Fruit fly (Drosophila melanogaster) ovary, adult (tissue): Measurements from ENCODE around the gene mtSSB.
A peak's percentile ranks its signal among the peaks of the same experiment; 100 is the strongest.

ENCODE experiments used
- CG17801 ChIP-seq: fragments of 200-800 bp; optimal IDR thresholded peaks from 2 replicates; lab custom pipeline; 2019; ENCODE audit warnings: missing biosample characterization, mild to moderate bottlenecking, missing genetic modification characterization, moderate library complexity; ENCODE audit not compliant: partially characterized antibody

Gene mtSSB

DNA sequence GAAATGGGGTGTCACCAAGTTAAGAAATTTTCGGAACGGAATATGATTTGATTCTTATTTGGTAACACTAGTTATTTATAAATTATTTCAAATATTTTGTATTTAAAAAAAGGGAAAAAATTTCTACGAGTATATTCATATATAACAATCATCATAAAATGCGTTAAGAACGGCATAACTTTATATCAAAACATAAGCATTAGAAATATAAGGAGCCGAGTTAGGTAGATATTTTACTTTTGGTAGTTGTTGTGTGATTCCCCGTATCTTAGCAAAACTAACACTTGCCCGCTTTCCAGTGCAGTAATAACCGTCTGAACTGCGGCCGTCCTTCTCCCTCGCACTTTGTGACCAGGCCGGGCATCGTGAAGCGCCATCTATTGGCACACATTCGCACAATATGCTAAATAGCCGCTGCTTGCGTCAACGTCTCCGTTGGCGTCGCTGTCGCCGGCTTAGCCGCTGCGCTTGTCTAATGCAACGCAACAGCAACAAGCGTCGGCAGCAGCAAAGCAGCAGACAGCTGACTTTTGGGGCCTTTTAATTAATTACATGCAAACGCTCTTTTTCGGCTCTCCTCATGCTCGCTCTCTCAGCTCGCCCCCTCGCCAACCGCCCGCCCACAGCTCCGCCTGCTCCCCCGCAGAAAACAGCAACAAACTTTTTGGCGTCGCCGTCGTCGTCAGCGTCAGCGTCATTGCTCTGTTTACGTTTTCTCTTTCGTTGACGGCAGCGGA is 39.4 kb upstream of the mtSSB start:
- TF ChIP-seq CG17801 (GFP tag; lab: Kevin White, UChicago) = no peak

DNA sequence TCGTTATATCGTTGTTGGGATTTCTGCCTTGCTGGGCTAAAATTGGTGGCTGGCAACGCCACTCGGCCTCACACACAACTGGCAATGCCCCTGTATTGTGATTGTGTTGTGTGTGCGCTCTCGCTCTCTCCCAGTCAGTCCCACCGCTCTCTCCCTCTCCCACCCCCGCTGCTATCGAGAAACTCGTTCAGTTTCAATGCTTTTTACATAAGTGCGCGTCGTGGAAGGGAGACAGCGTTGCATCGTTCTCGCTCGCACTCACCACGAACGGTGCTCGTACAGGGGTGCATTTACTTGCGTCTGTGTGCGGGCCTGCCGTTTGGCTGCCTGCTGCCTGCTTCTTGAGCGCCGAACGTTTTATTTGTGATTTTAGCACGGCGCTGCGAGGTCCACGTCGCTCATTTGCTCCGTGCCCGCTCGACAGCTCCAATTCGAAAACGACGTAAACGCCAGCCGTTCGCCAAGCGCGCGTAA is 37.4 kb upstream of the mtSSB start:
- TF ChIP-seq CG17801 (GFP tag; lab: Kevin White, UChicago) = peak; percentile 86

DNA sequence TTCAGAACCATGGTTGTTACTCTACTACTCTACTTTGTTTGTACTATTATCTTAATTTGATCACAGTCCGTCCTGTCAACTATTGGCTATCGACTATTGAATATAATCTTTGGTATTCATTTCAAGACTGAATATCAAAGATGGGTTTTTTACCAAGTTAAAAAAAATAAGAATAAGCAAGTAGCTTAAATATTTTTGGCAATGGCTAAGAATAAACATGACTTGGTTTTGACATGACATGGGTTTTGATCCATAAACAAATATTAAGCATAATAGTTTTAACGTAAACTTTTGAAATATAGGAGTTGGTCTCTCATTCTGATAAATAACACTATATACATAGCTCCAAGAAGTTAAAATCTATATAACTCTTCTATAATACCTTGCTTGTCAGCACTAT is 36.8 kb upstream of the mtSSB start:
- no peak for TF ChIP-seq CG17801 (GFP tag; lab: Kevin White, UChicago)

DNA sequence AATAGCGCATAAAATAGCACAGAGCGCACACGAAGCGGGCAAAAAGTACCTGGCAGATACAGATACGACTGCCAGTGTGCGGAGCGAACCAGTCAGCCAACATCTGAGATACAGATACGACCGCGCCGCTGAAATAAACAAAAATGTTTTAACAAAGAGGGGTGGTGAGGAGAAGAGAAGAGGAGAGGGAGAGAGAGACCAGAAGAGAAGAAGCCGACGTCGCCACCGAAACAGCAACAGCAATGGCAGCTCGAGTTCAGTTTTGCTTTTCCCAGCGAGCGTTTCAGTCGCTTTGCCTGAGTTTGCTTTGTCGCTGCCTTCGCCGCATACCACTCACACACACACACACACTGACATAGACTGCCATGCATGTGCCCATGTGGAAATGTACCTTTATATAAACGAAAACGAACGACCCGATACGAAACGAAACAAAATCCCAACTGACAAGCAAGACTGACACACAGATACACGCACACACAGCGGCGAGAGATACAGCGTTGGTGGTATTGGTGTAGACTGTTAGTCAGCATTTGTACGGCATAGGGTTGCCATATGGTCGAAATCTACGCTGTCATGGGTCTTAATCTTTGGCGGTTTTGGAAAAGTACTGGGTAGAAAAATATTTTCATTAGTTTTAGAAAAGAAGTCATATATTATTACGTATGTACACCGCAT is 36.2 kb upstream of the mtSSB start:
- peak; percentile 16 for TF ChIP-seq CG17801 (GFP tag; lab: Kevin White, UChicago)

DNA sequence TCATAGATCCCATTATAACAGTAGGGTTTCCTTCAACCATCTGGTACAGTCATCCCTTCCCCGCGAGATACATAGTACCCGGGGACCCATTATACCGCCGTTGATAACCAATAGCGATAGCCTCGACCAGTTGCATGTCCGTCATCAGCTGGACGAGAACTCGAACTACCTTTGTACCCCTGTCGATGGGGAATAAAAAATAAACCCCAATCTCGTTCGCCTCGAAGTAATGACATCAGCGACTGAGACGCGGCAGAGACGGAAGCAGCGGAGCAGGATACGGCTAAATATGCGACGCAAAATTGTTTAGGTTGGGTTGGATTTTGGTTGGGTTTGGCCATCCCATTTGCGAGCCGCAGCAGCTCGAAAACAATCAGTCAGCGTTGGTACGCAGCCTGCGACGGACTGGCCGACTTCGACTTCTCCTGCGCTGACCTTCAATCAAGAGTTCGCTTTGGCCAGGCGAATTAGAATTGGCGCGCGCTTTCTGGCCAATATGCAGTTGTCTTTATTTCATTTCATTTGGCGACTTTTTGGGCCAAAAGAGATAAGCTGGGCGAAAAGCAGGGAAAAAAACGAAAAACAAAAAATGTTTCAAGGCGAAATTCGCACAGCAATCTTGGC is 35.5 kb upstream of the mtSSB start:
- no peak for TF ChIP-seq CG17801 (GFP tag; lab: Kevin White, UChicago)

DNA sequence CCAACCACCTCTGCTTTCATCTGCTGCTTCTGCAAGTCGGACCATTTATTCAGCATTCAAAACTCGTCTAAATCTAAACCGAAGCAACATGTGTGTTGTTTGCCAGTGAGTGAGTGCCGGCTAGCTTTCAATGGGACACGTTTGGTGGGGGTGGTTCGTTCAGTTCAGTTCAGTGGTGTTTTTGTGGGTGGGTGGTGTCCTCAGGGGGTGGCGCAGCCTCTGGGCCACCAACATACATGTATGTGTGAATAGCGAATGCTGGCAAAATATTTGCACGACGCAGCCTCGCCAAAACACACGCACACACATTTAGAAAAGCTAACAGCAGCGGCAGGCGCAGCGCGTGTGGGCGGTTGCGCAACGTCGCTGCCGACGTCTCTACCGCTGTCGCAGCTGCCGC is 34.3 kb upstream of the mtSSB start:
- no peak for TF ChIP-seq CG17801 (GFP tag; lab: Kevin White, UChicago)

DNA sequence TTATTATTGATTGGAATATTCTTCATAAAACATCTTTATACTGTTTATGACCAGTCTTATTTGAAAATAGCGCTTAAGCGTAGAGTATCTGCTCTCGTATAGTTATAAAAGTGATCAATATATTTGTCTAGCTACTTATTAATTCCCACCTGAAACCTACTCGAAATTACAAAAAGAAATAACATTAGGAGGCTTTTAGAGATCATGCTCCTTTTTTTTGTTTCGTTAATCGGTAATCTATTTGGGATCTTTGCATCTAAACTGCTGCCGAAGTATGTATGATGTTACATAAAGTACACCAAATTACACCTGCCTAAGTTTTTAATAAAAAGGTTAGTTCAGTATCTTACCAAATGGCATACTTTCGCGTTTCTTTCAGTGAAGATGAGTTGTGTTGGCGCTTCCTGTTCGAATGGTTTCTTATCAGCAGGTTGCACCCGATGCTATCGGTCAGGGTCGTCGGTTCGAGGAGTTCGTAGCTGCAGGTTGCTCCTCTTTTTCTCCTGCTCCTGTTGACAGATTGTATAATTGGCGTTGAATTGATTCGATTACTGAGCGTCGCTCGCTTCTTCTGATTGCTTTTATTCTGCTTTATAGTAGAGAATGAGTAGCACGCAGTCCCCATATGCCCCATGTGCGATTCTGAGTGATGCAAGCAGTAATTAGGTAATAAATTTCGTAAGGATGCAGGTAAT is 33.1 kb upstream of the mtSSB start:
- TF ChIP-seq CG17801 (GFP tag; lab: Kevin White, UChicago) = no peak

DNA sequence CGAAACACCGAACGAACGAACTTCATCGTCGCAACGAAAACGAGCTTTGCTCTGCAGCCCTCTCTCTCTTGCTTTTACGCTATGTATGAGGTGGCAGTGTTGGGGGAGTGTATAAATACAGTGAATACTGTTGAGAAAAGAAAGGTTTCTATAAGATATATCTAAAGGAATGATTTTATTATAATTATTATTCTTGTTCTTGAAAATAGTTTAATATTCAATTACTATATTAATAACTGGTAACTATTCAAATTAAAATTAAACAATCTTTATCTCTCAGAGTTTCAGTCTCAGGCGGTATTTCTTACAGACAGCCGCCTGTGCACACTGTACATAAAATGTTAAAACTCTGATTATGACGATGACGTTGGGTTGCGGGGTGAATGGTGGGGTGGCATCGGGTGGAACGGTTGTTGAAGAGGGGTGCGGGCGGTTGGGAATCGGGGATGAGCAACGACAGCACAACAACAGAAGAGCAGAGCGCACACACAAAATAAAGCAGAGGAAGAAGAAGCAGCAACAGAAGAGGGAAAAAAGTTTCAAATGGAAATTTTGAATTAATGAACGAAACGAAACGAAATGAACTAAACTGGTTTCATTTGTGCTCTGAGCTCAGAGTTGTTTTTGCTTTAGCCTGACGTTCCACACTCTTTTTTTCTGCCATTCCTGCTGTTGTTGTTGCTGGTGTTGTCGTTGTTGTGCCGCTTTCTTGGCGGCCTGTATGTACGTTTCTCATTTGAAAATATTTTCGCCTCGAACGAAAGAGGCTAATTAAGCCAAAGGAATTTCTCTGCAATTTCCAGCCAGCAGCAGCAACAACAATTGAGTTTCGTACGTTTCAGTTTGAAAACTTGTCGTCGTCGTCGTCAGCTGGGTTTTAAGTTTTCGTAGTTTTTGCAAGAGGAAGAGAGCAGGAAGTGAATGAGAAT is 31.9 kb upstream of the mtSSB start:
- peak; percentile 98 for TF ChIP-seq CG17801 (GFP tag; lab: Kevin White, UChicago)

DNA sequence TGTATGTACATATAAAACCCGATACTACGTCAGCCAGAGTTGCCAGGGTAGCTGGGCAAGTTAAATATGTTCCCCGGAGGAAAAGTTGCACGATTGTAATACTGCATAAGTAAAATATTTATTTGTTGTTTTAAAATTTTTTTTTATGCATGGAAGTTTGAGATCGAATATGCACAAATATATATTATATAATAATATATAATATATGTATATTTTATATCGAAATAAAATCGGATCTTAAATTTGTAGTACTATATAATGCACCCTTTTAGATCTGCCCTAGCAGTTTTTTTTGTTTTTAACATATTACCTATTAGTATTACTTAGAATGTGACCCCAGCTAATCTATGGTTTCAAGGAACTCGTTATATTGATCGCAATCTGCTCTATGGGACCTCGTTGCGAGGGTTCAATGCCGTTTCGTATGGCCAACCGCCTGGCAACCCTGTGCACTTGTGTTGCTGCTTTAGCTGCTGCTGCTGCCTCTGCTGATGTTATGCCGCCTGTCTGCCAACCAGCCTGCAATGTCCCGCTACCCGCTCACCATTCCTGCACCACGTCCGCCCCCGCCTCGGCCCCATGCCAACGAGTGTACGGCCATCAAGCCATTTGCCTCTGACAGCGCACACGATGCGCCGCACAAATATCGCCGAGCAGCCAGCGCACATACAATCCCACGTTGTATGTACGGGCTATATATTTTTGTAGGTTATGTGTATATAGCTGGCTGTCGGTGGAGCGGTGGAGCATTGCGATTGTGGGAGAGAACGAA is 31.1 kb upstream of the mtSSB start:
- TF ChIP-seq CG17801 (GFP tag; lab: Kevin White, UChicago) = peak; percentile 71

DNA sequence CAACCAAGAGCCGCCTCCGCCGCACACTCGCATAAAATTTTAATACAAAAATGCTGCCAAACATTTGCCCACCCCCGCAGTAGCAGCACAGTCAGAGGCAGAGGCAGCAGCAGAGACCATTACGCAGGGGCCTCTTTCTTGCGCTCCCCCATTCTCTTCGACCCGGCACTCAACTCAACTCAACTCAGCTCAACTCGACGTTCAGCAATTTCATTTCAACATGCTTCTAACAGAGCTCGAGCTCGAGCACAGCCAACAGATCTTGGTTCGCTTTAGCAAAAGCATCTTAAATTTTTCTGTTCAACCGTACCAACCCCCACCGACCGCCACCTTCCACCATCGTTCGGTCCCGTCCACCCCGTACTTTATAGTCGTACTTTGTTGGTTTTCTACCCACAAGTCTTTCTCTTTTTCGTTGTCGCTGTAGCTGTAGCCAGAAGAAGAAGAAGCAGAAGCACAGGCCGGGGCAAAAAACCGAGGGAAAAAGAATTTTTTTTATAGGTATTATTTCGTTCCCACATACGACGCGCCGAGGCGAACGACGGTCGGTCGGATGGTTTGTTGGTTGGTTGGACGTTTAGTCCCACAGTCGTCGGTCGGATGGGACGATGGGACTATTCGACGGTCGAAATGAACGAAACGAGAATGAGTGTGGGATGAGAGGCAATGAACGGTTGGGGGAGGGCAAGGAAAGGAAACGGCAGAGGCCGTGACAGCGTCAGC is 30.3 kb upstream of the mtSSB start:
- no peak for TF ChIP-seq CG17801 (GFP tag; lab: Kevin White, UChicago)

DNA sequence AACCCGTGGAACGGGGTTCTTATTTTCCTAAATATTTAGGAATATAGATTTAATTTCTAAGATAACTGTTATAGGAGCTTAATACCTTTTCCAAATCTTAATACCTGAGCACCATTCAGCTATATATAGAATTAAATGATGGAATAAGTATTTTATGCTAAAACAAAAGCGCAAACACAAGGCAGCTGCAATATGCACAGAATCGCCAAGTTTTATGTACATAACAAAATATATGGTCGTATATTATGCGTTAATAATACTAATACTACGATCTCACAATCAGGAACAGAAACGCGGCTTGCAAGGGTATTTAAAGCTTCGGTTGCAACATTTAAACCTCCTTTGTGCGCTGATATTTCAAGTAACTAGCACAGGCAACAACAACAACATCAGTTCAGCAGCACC is 29.7 kb upstream of the mtSSB start:
- no peak for TF ChIP-seq CG17801 (GFP tag; lab: Kevin White, UChicago)

DNA sequence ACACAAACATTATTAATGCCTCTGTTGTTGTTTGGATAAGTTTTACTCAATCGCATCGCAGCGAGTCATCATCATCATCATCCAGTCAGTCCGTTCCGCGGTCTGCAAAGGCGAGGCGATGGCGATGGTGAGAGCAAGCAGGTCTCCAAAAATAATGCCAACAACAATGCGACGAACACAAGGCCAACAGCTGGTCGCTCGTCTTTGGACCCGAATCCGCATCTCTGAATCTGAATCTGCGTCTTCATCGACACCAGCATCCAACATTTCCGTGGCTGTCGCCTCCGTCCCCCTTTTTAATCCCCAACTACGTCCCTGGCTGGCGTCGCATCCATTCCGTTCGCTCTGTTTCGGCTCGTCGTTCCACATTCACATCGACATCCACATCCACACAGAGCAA is 29.2 kb upstream of the mtSSB start:
- no peak for TF ChIP-seq CG17801 (GFP tag; lab: Kevin White, UChicago)

DNA sequence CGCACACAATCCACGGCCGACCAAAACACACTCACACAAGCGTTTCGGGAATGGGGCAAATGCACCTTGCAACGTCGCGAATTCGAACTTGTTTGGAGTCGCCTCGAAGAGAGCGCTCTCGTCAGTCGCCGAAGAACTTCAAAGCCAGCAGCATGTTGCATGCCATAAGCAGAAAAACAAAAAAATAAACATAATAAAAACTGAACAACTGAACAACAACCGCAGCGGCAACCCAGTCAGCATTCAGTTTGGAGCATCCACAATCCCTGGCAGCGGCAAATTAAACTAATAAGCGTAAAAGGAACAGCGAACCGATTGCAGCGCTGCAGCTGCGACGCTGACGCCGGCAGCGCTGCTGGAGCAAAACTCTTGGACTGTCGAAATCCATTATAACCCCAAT is 27.5 kb upstream of the mtSSB start:
- no peak for TF ChIP-seq CG17801 (GFP tag; lab: Kevin White, UChicago)
